Worm (Caenorhabditis elegans): ENCODE results near the gene Y51H7BR.4.

The Y51H7BR.4 gene

DNA sequence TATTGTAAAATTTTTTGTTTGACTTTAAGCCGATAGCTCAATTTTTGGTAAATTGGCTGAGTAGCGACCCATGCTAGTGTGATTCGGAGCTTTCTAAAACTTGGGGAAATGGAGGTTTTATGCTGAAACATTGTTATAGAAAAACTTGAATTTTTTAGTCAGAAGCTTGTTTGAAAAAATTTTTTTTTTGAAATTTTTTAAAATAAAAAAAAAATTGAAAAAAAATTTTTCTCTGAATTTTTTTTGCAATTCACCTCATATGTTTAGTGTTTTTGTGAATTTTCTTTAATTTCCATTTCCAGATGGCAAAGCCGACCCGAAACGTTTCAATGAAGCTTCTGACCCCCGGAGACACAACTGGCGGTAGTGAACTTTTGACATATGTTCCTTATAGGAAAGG, at the start of gene Y51H7BR.4:
Gene Y51H7BR.4 (plus strand): TSS at position 301 of the 400 bp plus-strand sequence.
- TF ChIP-seq ztf-29 (GFP tag; IDR thresholded peaks at IDR 0.05) (no peak), ref-1 (GFP tag; conservative IDR thresholded peaks at IDR 0.05) (no peak), tab-1 (GFP tag; IDR thresholded peaks at IDR 0.05) (no peak), flt-1 (GFP tag; IDR thresholded peaks at IDR 0.05) (no peak)

DNA sequence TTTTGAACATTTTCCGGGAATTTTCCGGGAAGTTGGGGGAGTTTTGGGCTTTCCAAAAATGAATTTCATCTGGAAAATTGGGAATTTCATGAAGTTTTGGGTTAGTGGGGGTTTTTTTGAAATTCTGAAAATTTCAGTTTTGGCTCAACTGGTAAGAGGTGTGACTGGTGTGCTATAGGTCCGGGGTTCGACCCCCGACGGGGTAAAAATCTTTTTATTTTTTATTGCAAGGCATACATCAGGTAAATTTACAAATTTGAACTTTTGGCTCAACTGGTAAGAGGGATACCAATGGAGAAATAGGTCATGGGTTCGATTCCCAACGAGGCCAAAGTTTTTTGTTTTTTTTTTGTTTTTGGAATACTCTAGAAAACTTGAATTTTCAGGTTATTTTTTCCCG, 47.5 kb upstream of the Y51H7BR.4 start:
- no peak for TF ChIP-seq ref-1 (GFP tag; conservative IDR thresholded peaks at IDR 0.05)
- TF ChIP-seq flt-1 (GFP tag; IDR thresholded peaks at IDR 0.05) = no peak
- TF ChIP-seq ztf-29 (GFP tag; IDR thresholded peaks at IDR 0.05) = no peak
- no peak for TF ChIP-seq klf-2 (GFP tag; conservative IDR thresholded peaks at IDR 0.05)
- no peak for TF ChIP-seq cog-1 (tag; optimal IDR thresholded peaks at IDR 0.05)
- no peak for TF ChIP-seq med-1 (GFP tag; optimal IDR thresholded peaks at IDR 0.05; ENCODE audit: insufficient read depth)
- TF ChIP-seq ztf-23 (GFP tag; IDR thresholded peaks at IDR 0.05) = no peak

DNA sequence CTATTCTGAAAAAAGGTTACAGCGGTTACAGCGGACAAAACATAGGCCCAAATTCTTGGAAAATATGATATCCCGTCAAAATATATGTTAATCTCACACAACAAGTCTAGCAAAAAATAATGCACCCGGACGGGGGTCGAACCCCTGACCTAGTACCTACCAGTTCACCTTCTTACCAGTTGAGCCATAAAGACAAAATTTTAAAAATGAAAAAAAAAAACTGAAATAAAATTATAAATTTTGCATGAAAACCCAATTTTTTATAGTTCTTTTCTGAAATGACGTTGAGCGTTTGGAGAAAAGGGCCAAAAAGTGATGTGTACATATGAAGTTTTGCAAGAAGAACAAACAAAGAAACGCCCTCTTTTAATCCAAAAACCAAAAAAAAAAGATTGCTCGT, 46.7 kb upstream of the Y51H7BR.4 start:
- TF ChIP-seq ztf-29 (GFP tag; IDR thresholded peaks at IDR 0.05) = no peak
- TF ChIP-seq ref-1 (GFP tag; conservative IDR thresholded peaks at IDR 0.05) = no peak

DNA sequence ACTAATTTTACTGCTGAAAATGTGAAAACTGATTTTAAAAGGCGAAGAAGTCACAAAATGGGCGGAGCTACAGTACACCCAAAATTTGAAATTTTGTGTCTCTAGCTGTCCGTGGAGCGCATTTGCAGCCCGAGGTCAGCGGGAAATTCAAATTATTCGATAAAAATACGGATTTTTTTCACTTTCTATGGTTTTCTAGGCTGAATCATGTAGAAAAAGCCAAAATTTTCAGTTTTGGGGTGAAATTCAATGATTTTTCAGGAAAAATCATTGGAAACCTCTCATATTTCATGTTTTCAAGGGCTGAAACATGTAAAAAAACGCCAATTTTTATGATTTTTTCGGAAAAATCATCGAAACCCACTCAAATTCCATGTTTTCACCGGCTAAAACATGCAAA, 38.3 kb upstream of the Y51H7BR.4 start:
- TF ChIP-seq ref-1 (GFP tag; conservative IDR thresholded peaks at IDR 0.05) (no peak), ztf-23 (GFP tag; IDR thresholded peaks at IDR 0.05) (no peak), klf-2 (GFP tag; conservative IDR thresholded peaks at IDR 0.05) (no peak), T22C8.4 (GFP tag; IDR thresholded peaks at IDR 0.05) (no peak), tab-1 (GFP tag; IDR thresholded peaks at IDR 0.05) (no peak), ztf-29 (GFP tag; IDR thresholded peaks at IDR 0.05) (no peak), cog-1 (tag; optimal IDR thresholded peaks at IDR 0.05) (no peak), med-1 (GFP tag; optimal IDR thresholded peaks at IDR 0.05; ENCODE audit: insufficient read depth) (no peak), flt-1 (GFP tag; IDR thresholded peaks at IDR 0.05) (no peak)

DNA sequence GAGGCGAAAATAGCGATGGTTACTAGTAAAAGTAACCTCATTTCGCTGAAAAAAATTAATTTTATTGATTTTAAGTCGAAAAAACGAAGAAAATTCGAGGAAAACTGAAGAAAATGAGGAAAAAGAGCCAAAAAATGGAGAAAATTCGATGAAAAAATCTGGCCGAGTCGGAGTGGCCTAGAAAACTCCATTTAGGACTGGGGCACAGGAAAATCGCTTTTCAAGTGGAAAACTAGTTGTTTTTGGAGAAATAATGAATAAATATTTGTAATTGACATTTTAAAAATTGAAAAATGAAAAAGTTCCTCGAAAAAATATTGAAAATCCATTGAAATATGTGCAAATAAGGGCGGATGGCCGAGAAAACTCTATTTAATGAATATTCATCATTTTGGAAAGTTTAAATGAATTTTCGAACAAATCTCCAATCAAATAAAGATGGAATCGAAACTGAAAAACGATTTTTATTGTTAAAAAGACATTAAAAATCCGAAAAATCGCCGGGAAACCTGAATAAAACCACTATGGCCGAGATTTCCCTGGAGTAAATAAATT, 28.8 kb upstream of the Y51H7BR.4 start, which contains the start of gene emc-1:
Gene emc-1 (minus strand): TSS at position 45 of the 555 bp plus-strand sequence.
- no peak for TF ChIP-seq ref-1 (GFP tag; conservative IDR thresholded peaks at IDR 0.05)
- peak; percentile 19; the same call in 1 of the 2 replicates for TF ChIP-seq ztf-23 (GFP tag; IDR thresholded peaks at IDR 0.05)

DNA sequence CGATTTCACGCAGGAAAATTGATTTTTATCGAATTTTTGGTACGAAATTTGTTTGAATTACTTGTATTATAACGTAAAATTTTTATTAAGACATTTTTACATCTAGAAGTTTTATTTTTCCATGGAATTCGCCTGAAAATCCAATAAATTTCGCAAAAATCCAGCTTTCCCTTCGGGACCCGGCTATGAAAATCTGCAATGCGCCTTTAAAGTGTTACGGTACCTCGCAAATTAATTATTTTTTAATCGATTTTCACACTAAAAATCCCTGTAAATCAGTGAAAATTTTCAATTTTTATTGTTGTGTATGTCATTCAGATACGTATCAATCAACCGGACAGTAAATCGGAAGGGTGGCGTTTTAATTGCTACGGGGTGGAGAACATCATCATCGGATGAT, 28.2 kb upstream of the Y51H7BR.4 start:
- TF ChIP-seq cog-1 (tag; optimal IDR thresholded peaks at IDR 0.05) (no peak), ztf-23 (GFP tag; IDR thresholded peaks at IDR 0.05) (no peak), ztf-29 (GFP tag; IDR thresholded peaks at IDR 0.05) (no peak), klf-2 (GFP tag; conservative IDR thresholded peaks at IDR 0.05) (no peak), T22C8.4 (GFP tag; IDR thresholded peaks at IDR 0.05) (no peak), flt-1 (GFP tag; IDR thresholded peaks at IDR 0.05) (no peak), tab-1 (GFP tag; IDR thresholded peaks at IDR 0.05) (no peak), ref-1 (GFP tag; conservative IDR thresholded peaks at IDR 0.05) (no peak), med-1 (GFP tag; optimal IDR thresholded peaks at IDR 0.05; ENCODE audit: insufficient read depth) (no peak)

DNA sequence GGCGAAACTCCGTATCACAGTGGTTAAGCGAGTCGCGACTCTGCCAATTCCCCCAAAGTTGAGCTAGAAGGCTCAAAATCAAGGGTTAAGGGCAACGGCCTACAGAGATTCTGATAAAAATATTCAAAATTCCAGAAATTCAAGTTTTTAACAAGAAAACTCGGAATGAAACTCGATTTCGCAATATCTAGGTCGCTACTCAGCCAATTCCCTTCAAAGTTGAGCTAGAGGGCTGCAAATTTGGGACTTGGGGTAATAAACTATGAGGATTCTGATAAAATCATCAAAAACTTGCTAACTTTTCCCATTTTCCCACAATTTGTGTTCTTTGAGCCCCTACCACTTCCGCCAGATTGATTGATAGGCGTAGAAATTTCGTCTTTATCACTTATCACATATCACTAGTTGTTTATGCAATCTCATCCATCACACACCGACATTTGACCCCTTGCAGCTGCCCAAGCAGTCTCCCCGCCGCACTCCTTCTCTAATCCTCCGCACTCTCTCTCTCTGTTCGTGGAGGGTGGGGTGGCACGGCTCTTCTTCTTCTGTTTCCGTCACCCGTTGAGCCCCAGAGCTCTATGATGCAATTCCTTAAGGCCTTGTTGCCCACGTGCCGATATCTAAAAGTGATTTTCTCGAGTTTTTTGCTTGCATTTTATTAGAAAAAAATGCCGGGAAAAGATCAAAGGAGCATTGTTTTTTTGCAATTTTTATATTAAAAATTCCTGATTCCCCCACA, 27.4 kb upstream of the Y51H7BR.4 start:
- TF ChIP-seq T22C8.4 (GFP tag; IDR thresholded peaks at IDR 0.05) (no peak), ztf-29 (GFP tag; IDR thresholded peaks at IDR 0.05) (no peak), ref-1 (GFP tag; conservative IDR thresholded peaks at IDR 0.05) (no peak), flt-1 (GFP tag; IDR thresholded peaks at IDR 0.05) (0 out of 2 replicates have a peak, but pooled peaks have one; percentile 20), tab-1 (GFP tag; IDR thresholded peaks at IDR 0.05) (peak; percentile 28; the same call in 1 of the 2 replicates), med-1 (GFP tag; optimal IDR thresholded peaks at IDR 0.05; ENCODE audit: insufficient read depth) (no peak), ztf-23 (GFP tag; IDR thresholded peaks at IDR 0.05) (no peak), cog-1 (tag; optimal IDR thresholded peaks at IDR 0.05) (no peak), klf-2 (GFP tag; conservative IDR thresholded peaks at IDR 0.05) (no peak)

DNA sequence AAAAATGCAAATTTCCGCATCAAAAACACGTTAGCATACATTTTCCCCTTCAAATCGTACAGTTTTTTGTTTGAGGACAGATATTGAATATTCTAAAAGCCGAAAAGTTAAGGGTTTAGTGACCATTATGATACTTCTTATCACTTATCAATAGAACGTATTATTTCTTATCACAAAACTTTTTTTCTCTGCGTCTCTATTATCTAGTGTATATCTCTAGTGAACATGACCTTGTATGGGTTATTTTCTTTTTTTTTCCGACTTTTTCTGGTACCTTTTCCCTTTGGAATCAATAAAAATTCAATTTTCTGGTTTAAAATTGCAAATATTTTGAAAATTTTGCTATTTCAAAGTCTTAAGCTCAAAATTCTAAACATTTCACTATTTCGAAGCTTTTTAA, 25.5 kb upstream of the Y51H7BR.4 start:
- no peak for TF ChIP-seq T22C8.4 (GFP tag; IDR thresholded peaks at IDR 0.05)
- no peak for TF ChIP-seq ref-1 (GFP tag; conservative IDR thresholded peaks at IDR 0.05)
- TF ChIP-seq cog-1 (tag; optimal IDR thresholded peaks at IDR 0.05) = no peak

DNA sequence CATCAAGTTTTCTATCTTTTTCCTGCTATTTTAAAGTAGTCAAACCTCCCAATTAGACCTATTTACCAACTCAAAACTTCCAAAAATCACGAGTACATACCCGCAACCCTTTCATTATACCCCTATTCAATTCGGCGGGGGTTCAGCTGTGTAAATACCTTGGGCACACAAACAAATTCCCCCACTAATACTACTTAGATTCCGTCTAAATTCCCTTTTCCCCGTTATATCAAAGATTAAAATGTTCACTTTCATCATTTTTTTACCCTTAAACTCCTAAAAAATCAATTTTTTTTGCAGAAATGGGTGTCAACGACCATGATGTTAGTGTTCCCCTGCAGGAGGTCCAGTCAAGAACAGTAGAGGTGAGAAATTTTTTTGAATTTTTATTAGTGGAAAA, 24.9 kb upstream of the Y51H7BR.4 start, which contains the start of gene fdgt-1:
Gene fdgt-1 (plus strand): TSS at position 301 of the 400 bp plus-strand sequence.
- TF ChIP-seq ztf-23 (GFP tag; IDR thresholded peaks at IDR 0.05) (no peak), T22C8.4 (GFP tag; IDR thresholded peaks at IDR 0.05) (no peak), ref-1 (GFP tag; conservative IDR thresholded peaks at IDR 0.05) (no peak), flt-1 (GFP tag; IDR thresholded peaks at IDR 0.05) (no peak), med-1 (GFP tag; optimal IDR thresholded peaks at IDR 0.05; ENCODE audit: insufficient read depth) (no peak), ztf-29 (GFP tag; IDR thresholded peaks at IDR 0.05) (no peak)

DNA sequence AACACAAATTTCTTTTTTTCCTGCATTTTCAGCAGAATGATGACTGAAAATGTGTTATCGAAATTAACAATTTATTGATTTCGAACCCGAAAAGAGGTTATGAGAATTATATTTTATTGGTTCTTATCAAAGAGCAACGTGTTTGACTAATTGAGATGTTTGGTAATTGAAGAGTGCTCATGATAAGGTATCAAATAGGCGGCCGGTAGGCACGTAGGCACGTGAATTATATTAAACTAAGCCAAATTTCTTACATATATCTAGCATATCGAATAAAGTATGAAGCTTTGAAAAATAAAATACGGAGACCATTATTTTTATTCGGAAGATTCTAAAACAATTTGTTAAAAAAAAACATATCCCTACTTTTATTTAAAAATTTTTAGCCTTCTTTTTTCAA, 11.8 kb upstream of the Y51H7BR.4 start, which contains the start of gene math-45:
Gene math-45 (minus strand): TSS at position 101 of the 400 bp plus-strand sequence.
- TF ChIP-seq T22C8.4 (GFP tag; IDR thresholded peaks at IDR 0.05) = no peak
- no peak for TF ChIP-seq med-1 (GFP tag; optimal IDR thresholded peaks at IDR 0.05; ENCODE audit: insufficient read depth)
- TF ChIP-seq ztf-29 (GFP tag; IDR thresholded peaks at IDR 0.05) = no peak
- no peak for TF ChIP-seq flt-1 (GFP tag; IDR thresholded peaks at IDR 0.05)
- TF ChIP-seq cog-1 (tag; optimal IDR thresholded peaks at IDR 0.05) = no peak
- no peak for TF ChIP-seq klf-2 (GFP tag; conservative IDR thresholded peaks at IDR 0.05)
- TF ChIP-seq tab-1 (GFP tag; IDR thresholded peaks at IDR 0.05) = no peak
- TF ChIP-seq ref-1 (GFP tag; conservative IDR thresholded peaks at IDR 0.05) = no peak
- no peak for TF ChIP-seq ztf-23 (GFP tag; IDR thresholded peaks at IDR 0.05)
